Fruit fly (Drosophila melanogaster) whole organism, embryonic: ENCODE results near the gene CG31267.

Experiments used
- B-H2 ChIP-seq: fragments of 200-800 bp; sonication (Bioruptor generic); optimal IDR thresholded peaks from 2 replicates; lab custom pipeline; 2018; ENCODE audit warnings: missing biosample characterization, mild to moderate bottlenecking, missing genetic modification characterization
- CG10462 ChIP-seq: fragments of 200-800 bp; sonication (Bioruptor generic); optimal IDR thresholded peaks from 2 replicates; lab custom pipeline; 2016; ENCODE audit warnings: missing biosample characterization, missing genetic modification characterization
- CG10959 ChIP-seq: fragments of 200-800 bp; sonication (Bioruptor generic); IDR thresholded peaks from 2 replicates; pipeline ENCODE4 v1.3.6; 2022; ENCODE audit warnings: missing biosample characterization, missing genetic modification characterization
- CG14860 ChIP-seq: fragments of 200-800 bp; sonication (Bioruptor generic); IDR thresholded peaks from 3 replicates; pipeline ENCODE4 v1.3.6; 2022; ENCODE audit warnings: missing biosample characterization, missing genetic modification characterization; ENCODE audit not compliant: partially characterized antibody
- CG14965 ChIP-seq: fragments of 200-800 bp; sonication (Bioruptor generic); optimal IDR thresholded peaks from 2 replicates; lab custom pipeline; 2016; ENCODE audit warnings: missing biosample characterization, missing genetic modification characterization, borderline replicate concordance
- CG1602 ChIP-seq: fragments of 200-800 bp; sonication (Bioruptor generic); optimal IDR thresholded peaks from 3 replicates; lab custom pipeline; 2016; ENCODE audit warnings: missing biosample characterization, missing genetic modification characterization
- CG17612 ChIP-seq: fragments of 200-800 bp; sonication (Bioruptor generic); IDR thresholded peaks from 2 replicates; pipeline ENCODE4 v1.3.6; 2022; ENCODE audit warnings: missing biosample characterization, missing genetic modification characterization
- CG17802 ChIP-seq: fragments of 200-800 bp; sonication (Bioruptor generic); optimal IDR thresholded peaks from 2 replicates; lab custom pipeline; 2018; ENCODE audit warnings: missing biosample characterization, mild to moderate bottlenecking, missing genetic modification characterization, moderate library complexity
- CG31365 ChIP-seq: fragments of 200-800 bp; sonication (Bioruptor generic); optimal IDR thresholded peaks from 2 replicates; lab custom pipeline; 2018; ENCODE audit warnings: missing biosample characterization, mild to moderate bottlenecking, missing genetic modification characterization
- CG31441 ChIP-seq: fragments of 200-800 bp; sonication (Bioruptor generic); IDR thresholded peaks from 2 replicates; pipeline ENCODE4 v1.3.6; 2022; ENCODE audit warnings: missing biosample characterization, missing genetic modification characterization
- CG3847 ChIP-seq: fragments of 200-800 bp; sonication (Bioruptor generic); IDR thresholded peaks from 2 replicates; pipeline ENCODE4 v1.3.6; 2022; ENCODE audit warnings: missing biosample characterization, missing genetic modification characterization
- CG4328 ChIP-seq: fragments of 200-800 bp; sonication (Bioruptor generic); optimal IDR thresholded peaks from 3 replicates; lab custom pipeline; 2017; ENCODE audit warnings: missing biosample characterization, missing genetic modification reagents, missing genetic modification characterization
- CG5245 ChIP-seq: fragments of 200-800 bp; sonication (Bioruptor generic); optimal IDR thresholded peaks from 3 replicates; lab custom pipeline; 2016; ENCODE audit warnings: missing biosample characterization, missing genetic modification characterization
- Camta ChIP-seq: fragments of 200-800 bp; sonication (Bioruptor generic); optimal IDR thresholded peaks from 2 replicates; lab custom pipeline; 2016; ENCODE audit warnings: missing biosample characterization, missing genetic modification characterization
- CoRest ChIP-seq: fragments of 200-800 bp; sonication (Bioruptor generic); optimal IDR thresholded peaks from 3 replicates; lab custom pipeline; 2018; ENCODE audit warnings: missing biosample characterization, mild to moderate bottlenecking, missing genetic modification characterization, moderate library complexity
- Dip3 ChIP-seq: fragments of 200-800 bp; sonication (Bioruptor generic); optimal IDR thresholded peaks from 3 replicates; lab custom pipeline; 2016; ENCODE audit warnings: missing biosample characterization, missing genetic modification characterization
- E2f1 ChIP-seq: fragments of 200-800 bp; sonication (Bioruptor generic); IDR thresholded peaks from 2 replicates; pipeline ENCODE4 v1.3.6; 2022; ENCODE audit warnings: missing biosample characterization, missing genetic modification characterization
- Fer1 ChIP-seq: fragments of 200-800 bp; sonication (Bioruptor generic); optimal IDR thresholded peaks from 2 replicates; lab custom pipeline; 2017; ENCODE audit warnings: missing biosample characterization, mild to moderate bottlenecking, missing genetic modification characterization
- Fer3 ChIP-seq: fragments of 200-800 bp; sonication (Bioruptor generic); optimal IDR thresholded peaks from 2 replicates; lab custom pipeline; 2018; ENCODE audit warnings: missing biosample characterization, mild to moderate bottlenecking, missing genetic modification characterization, moderate library complexity
- HmgZ ChIP-seq: fragments of 200-800 bp; sonication (Bioruptor generic); optimal IDR thresholded peaks from 2 replicates; lab custom pipeline; 2018; ENCODE audit warnings: missing biosample characterization, mild to moderate bottlenecking, missing genetic modification characterization
- Med ChIP-seq: fragments of 200-800 bp; sonication (Bioruptor generic); peaks from one replicate; lab custom pipeline; 2016; ENCODE audit warnings: missing biosample characterization, missing genetic modification characterization, mild to moderate bottlenecking, inconsistent platforms, moderate library complexity
- NC2β ChIP-seq: fragments of 200-800 bp; sonication (Bioruptor generic); optimal IDR thresholded peaks from 2 replicates; lab custom pipeline; 2016; ENCODE audit warnings: missing biosample characterization, missing genetic modification characterization
- NFAT ChIP-seq: fragments of 200-800 bp; sonication (Bioruptor generic); IDR thresholded peaks from 2 replicates; pipeline ENCODE4 v1.3.6; 2022; ENCODE audit warnings: missing biosample characterization, missing genetic modification characterization
- Neu2 ChIP-seq: fragments of 200-800 bp; sonication (Bioruptor generic); optimal IDR thresholded peaks from 3 replicates; lab custom pipeline; 2016; ENCODE audit warnings: missing biosample characterization, missing genetic modification characterization, borderline replicate concordance
- Oaz ChIP-seq: fragments of 200-800 bp; sonication (Bioruptor generic); IDR thresholded peaks from 2 replicates; pipeline ENCODE4 v1.3.6; 2022; ENCODE audit warnings: missing biosample characterization, missing genetic modification characterization
- Ptx1 ChIP-seq: fragments of 200-800 bp; sonication (Bioruptor generic); IDR thresholded peaks from 2 replicates; pipeline ENCODE4 v1.3.6; 2022; ENCODE audit warnings: missing biosample characterization, missing genetic modification characterization
- Trl ChIP-seq, 3 experiments: fragments of >200 bp in 2 of 3; fragments of 200-800 bp in 1 of 3; sonication (Bioruptor generic) in 1 of 3; optimal IDR thresholded peaks; 2 replicates in 1 of 3; 3 replicates in 2 of 3; lab custom pipeline; 2016 to 2017; ENCODE audit warnings: missing biosample characterization in 1 of 3, missing genetic modification characterization in 1 of 3
- Vsx1 ChIP-seq: fragments of 200-800 bp; sonication (Bioruptor generic); optimal IDR thresholded peaks from 2 replicates; lab custom pipeline; 2017; ENCODE audit warnings: missing biosample characterization, mild to moderate bottlenecking, missing genetic modification characterization, missing genetic modification reagents
- Xrp1 ChIP-seq: fragments of 200-800 bp; sonication (Bioruptor generic); IDR thresholded peaks from 2 replicates; pipeline ENCODE4 v1.3.6; 2022; ENCODE audit warnings: missing biosample characterization, missing genetic modification characterization
- ab ChIP-seq: fragments of 200-800 bp; sonication (Bioruptor generic); optimal IDR thresholded peaks from 2 replicates; lab custom pipeline; 2016; ENCODE audit warnings: missing biosample characterization, missing genetic modification characterization
- ap ChIP-seq: fragments of 200-800 bp; sonication (Bioruptor generic); IDR thresholded peaks from 2 replicates; pipeline ENCODE4 v1.3.6; 2022; ENCODE audit warnings: missing biosample characterization, missing genetic modification characterization
- ash1 ChIP-seq: fragments of 200-800 bp; sonication (Bioruptor generic); optimal IDR thresholded peaks from 2 replicates; lab custom pipeline; 2018; ENCODE audit warnings: missing biosample characterization, mild to moderate bottlenecking, missing genetic modification characterization
- br ChIP-seq: fragments of >200 bp; optimal IDR thresholded peaks from 2 replicates; lab custom pipeline; 2017
- disco-r ChIP-seq: fragments of 200-800 bp; sonication (Bioruptor generic); optimal IDR thresholded peaks from 2 replicates; lab custom pipeline; 2016; ENCODE audit warnings: missing biosample characterization, missing genetic modification characterization
- emc ChIP-seq: fragments of 200-800 bp; sonication (Bioruptor generic); optimal IDR thresholded peaks from 2 replicates; lab custom pipeline; 2016; ENCODE audit warnings: missing biosample characterization, missing genetic modification characterization
- ems ChIP-seq: fragments of 200-800 bp; sonication (Bioruptor generic); optimal IDR thresholded peaks from 3 replicates; lab custom pipeline; 2016; ENCODE audit warnings: missing biosample characterization, missing genetic modification characterization
- grau ChIP-seq: fragments of 200-800 bp; optimal IDR thresholded peaks from 3 replicates; lab custom pipeline; 2019; ENCODE audit warnings: missing biosample characterization, mild to moderate bottlenecking, missing genetic modification characterization, moderate library complexity
- hbn ChIP-seq: fragments of 200-800 bp; sonication (Bioruptor generic); IDR thresholded peaks from 2 replicates; pipeline ENCODE4 v1.3.6; 2022; ENCODE audit warnings: missing biosample characterization, missing genetic modification characterization; ENCODE audit not compliant: partially characterized antibody
- hkb ChIP-seq, 2 experiments: fragments of 200-800 bp in 1 of 2; fragments of >200 bp in 1 of 2; sonication (Bioruptor generic) in 1 of 2; IDR thresholded peaks in 1 of 2; optimal IDR thresholded peaks in 1 of 2; 2 replicates each; pipeline versions ENCODE4 v1.3.6 to Lab custom; 2017 to 2022; ENCODE audit warnings: missing biosample characterization in 1 of 2, missing genetic modification characterization in 1 of 2
- nmo ChIP-seq: fragments of 200-800 bp; sonication (Bioruptor generic); optimal IDR thresholded peaks from 2 replicates; lab custom pipeline; 2018; ENCODE audit warnings: missing biosample characterization, mild to moderate bottlenecking, missing genetic modification characterization, moderate library complexity
- oc ChIP-seq: fragments of 200-800 bp; sonication (Bioruptor generic); optimal IDR thresholded peaks from 2 replicates; lab custom pipeline; 2018; ENCODE audit warnings: missing biosample characterization, mild to moderate bottlenecking, missing genetic modification characterization, moderate library complexity
- psq ChIP-seq: fragments of 200-800 bp; sonication (Bioruptor generic); optimal IDR thresholded peaks from 2 replicates; lab custom pipeline; 2017; ENCODE audit warnings: missing biosample characterization, missing genetic modification characterization
- pzg ChIP-seq: fragments of 200-800 bp; sonication (Bioruptor generic); optimal IDR thresholded peaks from 3 replicates; lab custom pipeline; 2018; ENCODE audit warnings: missing biosample characterization, mild to moderate bottlenecking, missing genetic modification characterization, moderate library complexity
- scrt ChIP-seq: fragments of 200-800 bp; sonication (Bioruptor generic); optimal IDR thresholded peaks from 2 replicates; lab custom pipeline; 2018; ENCODE audit warnings: missing biosample characterization, mild to moderate bottlenecking, missing genetic modification characterization, moderate library complexity
- sug ChIP-seq: fragments of 200-800 bp; optimal IDR thresholded peaks from 2 replicates; lab custom pipeline; 2019; ENCODE audit warnings: missing biosample characterization, mild to moderate bottlenecking, missing genetic modification characterization, moderate library complexity
- tll ChIP-seq, 2 experiments: fragments of 200-800 bp in 1 of 2; fragments of >200 bp in 1 of 2; sonication (Bioruptor generic) in 1 of 2; optimal IDR thresholded peaks; 2 replicates each; lab custom pipeline; 2017 to 2019; ENCODE audit warnings: missing biosample characterization in 2 of 2, missing genetic modification characterization in 2 of 2, mild to moderate bottlenecking in 1 of 2, moderate library complexity in 1 of 2
- zen ChIP-seq: fragments of 200-800 bp; sonication (Bioruptor generic); optimal IDR thresholded peaks from 3 replicates; lab custom pipeline; 2018; ENCODE audit warnings: missing biosample characterization, mild to moderate bottlenecking, missing genetic modification characterization, moderate library complexity
- zf30C ChIP-seq: fragments of 200-800 bp; sonication (Bioruptor generic); optimal IDR thresholded peaks from 3 replicates; lab custom pipeline; 2018; ENCODE audit warnings: missing biosample characterization, mild to moderate bottlenecking, missing genetic modification characterization

Gene CG31267

dm6 chr3R:17151376-17152026, 17.5 kb downstream of the CG31267 start, which contains the start of gene CG5292 (continued):
- no peak for TF ChIP-seq zen
- TF ChIP-seq NC2β (GFP tag; lab: Kevin White, UChicago): peak; percentile 10
- peak; percentile 69 for TF ChIP-seq Xrp1 (GFP tag; lab: Robert Waterston, UW)
- peak; percentile 26 for TF ChIP-seq CG1602 (GFP tag; lab: Kevin White, UChicago)
- peak; percentile 61 for TF ChIP-seq scrt (GFP tag; lab: Kevin White, UChicago)
- no peak for TF ChIP-seq ab
- peak; percentile 54; the same call in 1 of the 2 replicates for TF ChIP-seq E2f1 (GFP tag; lab: Robert Waterston, UW)
- TF ChIP-seq grau (tag; lab: Kevin White, UChicago): no peak
- TF ChIP-seq CG14965 (GFP tag; lab: Kevin White, UChicago): no peak
- no peak for TF ChIP-seq sug
- TF ChIP-seq emc (GFP tag; lab: Kevin White, UChicago): no peak
- TF ChIP-seq Oaz (GFP tag; lab: Robert Waterston, UW): no peak
- no peak for TF ChIP-seq br (lab: Kevin White, UChicago)
- peak; percentile 51; the same call in 2 of the 3 replicates for TF ChIP-seq CG14860 (GFP tag; lab: Robert Waterston, UW)
- TF ChIP-seq hbn: 0 out of 2 replicates have a peak, but pooled peaks have one; percentile 35
- peak; percentile 76 for TF ChIP-seq HmgZ (tag; lab: Kevin White, UChicago)
- peak; percentile 65 for TF ChIP-seq pzg (GFP tag; lab: Kevin White, UChicago)
- peak; percentile 22 for TF ChIP-seq Camta (GFP tag; lab: Kevin White, UChicago)
- TF ChIP-seq CG31441: peak; percentile 95
- 0 out of 2 replicates have a peak, but pooled peaks have one; percentile 27 for TF ChIP-seq CG10959
- TF ChIP-seq Neu2: no peak
- peak; percentile 34 for TF ChIP-seq Fer3 (tag; lab: Kevin White, UChicago)
- TF ChIP-seq tll (GFP tag; optimal IDR thresholded peaks at IDR 0.05; lab: Kevin White, UChicago): peak in 1 of 2 experiments; percentile 91
- TF ChIP-seq ash1 (GFP tag; lab: Kevin White, UChicago): no peak
- TF ChIP-seq disco-r: peak; percentile 20
- no peak for TF ChIP-seq ap (GFP tag; lab: Robert Waterston, UW)
- TF ChIP-seq Ptx1: peak; percentile 65
- peak; percentile 15 for TF ChIP-seq CG10462 (GFP tag; lab: Kevin White, UChicago)
- TF ChIP-seq Dip3 (GFP tag; lab: Kevin White, UChicago): peak; percentile 30
- peak; percentile 82 for TF ChIP-seq CG3847 (GFP tag; lab: Robert Waterston, UW)
- no peak for TF ChIP-seq Trl (optimal IDR thresholded peaks at IDR 0.05; lab: Kevin White, UChicago)
- peak; percentile 17 for TF ChIP-seq Trl (GFP tag; optimal IDR thresholded peaks at IDR 0.05; lab: Kevin White, UChicago)
- peak; percentile 51 for TF ChIP-seq CG4328 (GFP tag; lab: Kevin White, UChicago)
- TF ChIP-seq oc (tag; lab: Kevin White, UChicago): no peak
- no peak for TF ChIP-seq hkb (optimal IDR thresholded peaks at IDR 0.05; lab: Kevin White, UChicago)
- no peak; the same call in 1 of the 2 replicates for TF ChIP-seq hkb (GFP tag; IDR thresholded peaks at IDR 0.05; lab: Robert Waterston, UW)
- no peak for TF ChIP-seq Fer1 (GFP tag; lab: Kevin White, UChicago)
- TF ChIP-seq zf30C (GFP tag; lab: Kevin White, UChicago): no peak
- peak; percentile 57 for TF ChIP-seq B-H2 (GFP tag; lab: Kevin White, UChicago)
- TF ChIP-seq ems (GFP tag; lab: Kevin White, UChicago): peak; percentile 54
- TF ChIP-seq CG17802 (tag; lab: Kevin White, UChicago): no peak
- TF ChIP-seq CG5245: no peak
- TF ChIP-seq CoRest (tag; lab: Kevin White, UChicago): peak; percentile 73
- no peak for TF ChIP-seq Vsx1 (GFP tag; lab: Kevin White, UChicago)
- no peak for TF ChIP-seq CG31365 (tag; lab: Kevin White, UChicago)
- no peak for TF ChIP-seq CG17612 (GFP tag; lab: Robert Waterston, UW)
- TF ChIP-seq nmo: peak; percentile 56
- TF ChIP-seq psq (GFP tag; lab: Kevin White, UChicago): no peak
- peak; percentile 91 for TF ChIP-seq Med (GFP tag; lab: Kevin White, UChicago)
- peak; percentile 76 for TF ChIP-seq NFAT
